Worm (Caenorhabditis elegans) whole organism, L1 larva: ENCODE results near the gene F17C11.2.
A peak's percentile ranks its signal among the peaks of the same experiment; 100 is the strongest.

Experiments used
- C04F5.9 ChIP-seq: sonication (generic microtip); optimal IDR thresholded peaks from 2 replicates; lab custom pipeline; 2016; ENCODE audit warnings: missing genetic modification characterization, missing compliant biosample characterization
- Y116A8C.19 ChIP-seq: sonication (generic microtip); optimal IDR thresholded peaks from 2 replicates; lab custom pipeline; 2016; ENCODE audit warnings: missing compliant biosample characterization, missing genetic modification characterization, borderline replicate concordance
- ceh-63 ChIP-seq: fragments of 200-800 bp; sonication (Bioruptor generic); optimal IDR thresholded peaks from 2 replicates; lab custom pipeline; 2018; ENCODE audit warnings: mild to moderate bottlenecking, missing genetic modification characterization, missing compliant biosample characterization
- ceh-8 ChIP-seq: fragments of 200-800 bp; sonication (Bioruptor generic); optimal IDR thresholded peaks from 2 replicates; lab custom pipeline; 2018; ENCODE audit warnings: mild to moderate bottlenecking, missing genetic modification characterization, moderate library complexity, missing compliant biosample characterization
- ceh-88 ChIP-seq: fragments of 200-800 bp; sonication (Bioruptor generic); IDR thresholded peaks from 2 replicates; pipeline ENCODE4 v1.3.6; 2022; ENCODE audit warnings: missing genetic modification characterization, missing compliant biosample characterization
- efl-1 ChIP-seq, 4 experiments: fragments of 150-350 bp; optimal IDR thresholded peaks in 3 of 4; peaks in 1 of 4; 1 replicate in 1 of 4; 2 replicates in 3 of 4; lab custom pipeline; 2014; ENCODE audit warnings: missing biosample characterization in 2 of 4, missing genetic modification characterization in 2 of 4, missing genetic modification reagents in 2 of 4
- egl-27 ChIP-seq, 2 experiments: fragments of 150-350 bp in 1 of 2; sonication (generic microtip); optimal IDR thresholded peaks; 3 replicates each; lab custom pipeline; 2017 to 2018; ENCODE audit warnings: missing biosample characterization in 2 of 2, missing genetic modification characterization in 2 of 2, missing genetic modification reagents in 2 of 2
- ets-5 ChIP-seq: fragments of 200-800 bp; sonication (Bioruptor generic); IDR thresholded peaks from 2 replicates; pipeline ENCODE4 v1.3.6; 2022; ENCODE audit warnings: missing genetic modification characterization, missing compliant biosample characterization
- fkh-8 ChIP-seq: sonication (generic microtip); optimal IDR thresholded peaks from 2 replicates; lab custom pipeline; 2016; ENCODE audit warnings: mild to moderate bottlenecking, missing genetic modification characterization, missing compliant biosample characterization
- fos-1 ChIP-seq: fragments of 150-350 bp; optimal IDR thresholded peaks from 2 replicates; lab custom pipeline; 2014; ENCODE audit warnings: missing biosample characterization, missing genetic modification characterization
- hlh-17 ChIP-seq: fragments of 200-800 bp; sonication (Bioruptor generic); optimal IDR thresholded peaks from 2 replicates; lab custom pipeline; 2018; ENCODE audit warnings: missing genetic modification characterization, mild to moderate bottlenecking, missing compliant biosample characterization, moderate library complexity, borderline replicate concordance
- hlh-4 ChIP-seq: sonication (generic microtip); optimal IDR thresholded peaks from 2 replicates; lab custom pipeline; 2016; ENCODE audit warnings: mild to moderate bottlenecking, missing genetic modification characterization, missing compliant biosample characterization
- lin-14 ChIP-seq: fragments of 200-800 bp; sonication (Bioruptor generic); optimal IDR thresholded peaks from 2 replicates; lab custom pipeline; 2018; ENCODE audit warnings: mild to moderate bottlenecking, missing genetic modification characterization, moderate library complexity, missing compliant biosample characterization
- lin-15B ChIP-seq: fragments of 150-350 bp; sonication (generic microtip); optimal IDR thresholded peaks from 3 replicates; lab custom pipeline; 2014; ENCODE audit warnings: missing biosample characterization, missing genetic modification characterization
- lin-35 ChIP-seq, 2 experiments: fragments of 150-350 bp; optimal IDR thresholded peaks; 2 replicates each; lab custom pipeline; 2014; ENCODE audit warnings: missing biosample characterization in 2 of 2, missing genetic modification characterization in 2 of 2, missing genetic modification reagents in 2 of 2
- lin-39 ChIP-seq: fragments of 150-350 bp; optimal IDR thresholded peaks from 2 replicates; lab custom pipeline; 2014; ENCODE audit warnings: missing biosample characterization, missing genetic modification reagents, missing genetic modification characterization
- lir-3 ChIP-seq: sonication (generic microtip); optimal IDR thresholded peaks from 2 replicates; lab custom pipeline; 2016; ENCODE audit warnings: mild to moderate bottlenecking, missing genetic modification characterization, moderate library complexity, missing compliant biosample characterization; ENCODE audit not compliant: poor library complexity
- mef-2 ChIP-seq: fragments of 150-350 bp; optimal IDR thresholded peaks from 2 replicates; lab custom pipeline; 2014; ENCODE audit warnings: missing biosample characterization, missing genetic modification characterization
- mep-1 ChIP-seq: fragments of 150-350 bp; optimal IDR thresholded peaks from 2 replicates; lab custom pipeline; 2014; ENCODE audit warnings: missing biosample characterization, missing genetic modification characterization
- nhr-11 ChIP-seq: fragments of 150-350 bp; optimal IDR thresholded peaks from 2 replicates; lab custom pipeline; 2014; ENCODE audit warnings: missing biosample characterization, missing genetic modification characterization
- nhr-19 ChIP-seq: fragments of 200-800 bp; sonication (Bioruptor generic); conservative IDR thresholded peaks from 2 replicates; pipeline ENCODE4 v1.3.6; 2022; ENCODE audit warnings: missing genetic modification characterization, missing compliant biosample characterization
- nhr-20 ChIP-seq: sonication (generic microtip); optimal IDR thresholded peaks from 2 replicates; lab custom pipeline; 2016; ENCODE audit warnings: mild to moderate bottlenecking, missing genetic modification characterization, missing compliant biosample characterization
- nhr-237 ChIP-seq: fragments of 150-350 bp; optimal IDR thresholded peaks from 2 replicates; lab custom pipeline; 2014; ENCODE audit warnings: missing biosample characterization, missing genetic modification characterization
- nhr-47 ChIP-seq: sonication (generic microtip); optimal IDR thresholded peaks from 2 replicates; lab custom pipeline; 2016; ENCODE audit warnings: mild to moderate bottlenecking, missing genetic modification characterization, moderate library complexity, missing compliant biosample characterization
- nhr-71 ChIP-seq: sonication (generic microtip); optimal IDR thresholded peaks from 2 replicates; lab custom pipeline; 2016; ENCODE audit warnings: mild to moderate bottlenecking, missing genetic modification characterization, moderate library complexity, missing compliant biosample characterization
- nhr-85 ChIP-seq: sonication (generic microtip); peaks from one replicate; lab custom pipeline; 2016; ENCODE audit warnings: missing genetic modification characterization, inconsistent platforms, missing compliant biosample characterization
- nhr-90 ChIP-seq: sonication (generic microtip); optimal IDR thresholded peaks from 2 replicates; lab custom pipeline; 2016; ENCODE audit warnings: mild to moderate bottlenecking, missing genetic modification characterization, missing compliant biosample characterization; ENCODE audit not compliant: poor library complexity
- pag-3 ChIP-seq: sonication (generic microtip); optimal IDR thresholded peaks from 2 replicates; lab custom pipeline; 2017; ENCODE audit warnings: missing genetic modification characterization, mild to moderate bottlenecking, missing compliant biosample characterization, antibody characterized with exemption, borderline replicate concordance; ENCODE audit not compliant: insufficient read depth
- skn-1 ChIP-seq: fragments of 150-350 bp; optimal IDR thresholded peaks from 2 replicates; lab custom pipeline; 2014; ENCODE audit warnings: missing biosample characterization, missing genetic modification characterization
- snu-23 ChIP-seq: sonication (generic microtip); optimal IDR thresholded peaks from 2 replicates; lab custom pipeline; 2016; ENCODE audit warnings: missing genetic modification characterization, missing compliant biosample characterization
- sup-37 ChIP-seq: fragments of 200-800 bp; sonication (Bioruptor generic); optimal IDR thresholded peaks from 2 replicates; lab custom pipeline; 2018; ENCODE audit warnings: mild to moderate bottlenecking, missing genetic modification characterization, missing compliant biosample characterization
- tlp-1 ChIP-seq: fragments of 150-350 bp; optimal IDR thresholded peaks from 2 replicates; lab custom pipeline; 2014; ENCODE audit warnings: missing biosample characterization, missing genetic modification characterization
- unc-130 ChIP-seq: fragments of 150-350 bp; optimal IDR thresholded peaks from 2 replicates; lab custom pipeline; 2017; ENCODE audit warnings: missing biosample characterization, missing genetic modification characterization, inconsistent platforms
- unc-30 ChIP-seq: sonication (generic microtip); optimal IDR thresholded peaks from 2 replicates; lab custom pipeline; 2017; ENCODE audit warnings: missing biosample characterization, missing genetic modification characterization
- unc-62 ChIP-seq: fragments of 150-350 bp; optimal IDR thresholded peaks from 2 replicates; lab custom pipeline; 2014; ENCODE audit warnings: missing biosample characterization, missing genetic modification reagents, missing genetic modification characterization
- unc-86 ChIP-seq: sonication (generic microtip); optimal IDR thresholded peaks from 2 replicates; lab custom pipeline; 2016; ENCODE audit warnings: missing genetic modification characterization, missing compliant biosample characterization
- unc-98 ChIP-seq: fragments of 200-800 bp; sonication (Bioruptor generic); IDR thresholded peaks from 2 replicates; pipeline ENCODE4 v1.3.6; 2022; ENCODE audit warnings: missing genetic modification characterization, missing compliant biosample characterization
- xbp-1 ChIP-seq: sonication (generic microtip); optimal IDR thresholded peaks from 2 replicates; lab custom pipeline; 2016; ENCODE audit warnings: missing genetic modification characterization, missing compliant biosample characterization
- ztf-11 ChIP-seq, 2 experiments: sonication (generic microtip); optimal IDR thresholded peaks; 2 replicates each; lab custom pipeline; 2016 to 2017; ENCODE audit warnings: missing genetic modification characterization in 2 of 2, missing biosample characterization in 1 of 2, missing compliant biosample characterization in 1 of 2
- ztf-4 ChIP-seq: fragments of 150-350 bp; optimal IDR thresholded peaks from 2 replicates; lab custom pipeline; 2014; ENCODE audit warnings: missing biosample characterization, missing genetic modification characterization

F17C11.2 gene

DNA sequence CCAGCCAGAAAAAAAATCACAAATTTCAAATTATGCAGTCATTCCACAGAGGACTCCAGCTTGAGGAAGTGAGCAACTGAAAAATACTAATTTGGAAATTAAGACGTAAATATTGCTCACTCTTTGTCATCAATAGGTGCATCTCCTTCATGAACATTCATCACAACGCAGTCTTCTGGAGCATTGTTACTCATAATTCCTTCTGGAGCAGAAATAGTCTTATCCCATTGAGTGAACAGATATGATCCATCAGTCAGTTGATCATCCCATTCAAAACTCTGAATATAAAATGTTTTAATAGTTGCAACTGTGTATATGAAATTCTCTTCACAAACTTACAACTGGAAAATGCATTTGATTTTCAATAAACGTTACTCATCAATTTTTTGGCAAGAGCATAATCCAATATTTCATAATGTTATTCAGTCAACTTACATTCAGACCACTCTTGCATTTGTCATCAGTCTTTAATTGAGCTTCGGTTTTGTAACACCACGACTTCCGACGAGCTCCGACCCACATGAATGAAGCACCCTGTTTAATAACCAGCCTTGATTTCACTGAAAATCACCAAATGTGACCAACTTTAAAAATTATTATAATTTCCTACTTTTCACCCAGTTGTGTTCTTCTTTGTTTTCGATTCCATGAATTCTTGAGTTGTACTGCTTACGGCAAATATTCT lies 5.6 kb downstream of the F17C11.2 start:
- TF ChIP-seq unc-30 (tag; lab: Kevin White, UChicago) (no peak), egl-27 (tag; optimal IDR thresholded peaks at IDR 0.05; lab: Kevin White, UChicago) (no peak), lin-35 (GFP tag; optimal IDR thresholded peaks at IDR 0.05; lab: Kevin White, UChicago) (peak in 1 of 2 experiments; percentile 19), hlh-17 (no peak), lin-15B (no peak), sup-37 (no peak), unc-62 (GFP tag; lab: Kevin White, UChicago) (no peak), nhr-19 (GFP tag; lab: Robert Waterston, UW) (0 out of 2 replicates have a peak, but pooled peaks have one; percentile 20), nhr-71 (tag; lab: Kevin White, UChicago) (peak; percentile 67), fos-1 (no peak), nhr-11 (no peak), ceh-88 (GFP tag; lab: Robert Waterston, UW) (0 out of 2 replicates have a peak, but pooled peaks have one; percentile 21), xbp-1 (peak; percentile 4), mef-2 (no peak), unc-130 (tag; lab: Kevin White, UChicago) (no peak), efl-1 (optimal IDR thresholded peaks at IDR 0.05; lab: Kevin White, UChicago) (peak in 1 of 2 experiments; percentile 4), efl-1 (GFP tag; optimal IDR thresholded peaks at IDR 0.05 in 1 of 2; lab: Kevin White, UChicago) (peak in 1 of 2 experiments; percentile 80), ets-5 (no peak), nhr-85 (tag; lab: Kevin White, UChicago) (peak; percentile 51), nhr-47 (tag; lab: Kevin White, UChicago) (peak; percentile 47), lir-3 (tag; lab: Kevin White, UChicago) (peak; percentile 50), nhr-237 (tag; lab: Kevin White, UChicago) (no peak), ceh-63 (GFP tag; lab: Kevin White, UChicago) (no peak), tlp-1 (tag; lab: Kevin White, UChicago) (no peak), nhr-90 (tag; lab: Kevin White, UChicago) (peak; percentile 34), nhr-20 (tag; lab: Kevin White, UChicago) (peak; percentile 41), fkh-8 (tag; lab: Kevin White, UChicago) (no peak), ztf-11 (tag; optimal IDR thresholded peaks at IDR 0.05; lab: Kevin White, UChicago) (no peak), hlh-4 (tag; lab: Kevin White, UChicago) (no peak), ztf-4 (tag; lab: Kevin White, UChicago) (peak; percentile 19), snu-23 (GFP tag; lab: Kevin White, UChicago) (peak; percentile 38)

DNA sequence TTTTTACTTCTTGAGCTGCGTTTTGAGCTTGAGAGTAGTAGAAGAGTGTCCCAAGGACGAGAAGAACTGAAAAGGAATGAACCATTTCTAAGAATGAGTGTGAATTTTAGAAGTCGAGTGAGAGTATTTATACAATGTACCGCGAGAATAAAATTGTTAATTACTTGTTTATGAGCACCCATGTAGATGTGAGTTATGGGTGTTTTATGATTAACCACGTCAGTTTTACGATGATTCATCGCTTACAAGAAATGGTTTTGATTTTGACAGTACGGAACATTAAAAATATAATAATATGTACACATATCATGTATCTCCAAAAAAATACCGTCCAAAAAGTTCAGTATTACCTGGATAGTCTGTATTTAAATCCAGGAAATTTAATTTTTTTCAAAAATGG lies 6.3 kb downstream of the F17C11.2 start, which contains the start of gene clec-221:
Gene clec-221, minus strand, starts transcription at position 101 of the 400 bp plus-strand sequence.
- TF ChIP-seq unc-98 (GFP tag; lab: Robert Waterston, UW) (no peak), nhr-71 (tag; lab: Kevin White, UChicago) (no peak), lin-14 (GFP tag; lab: Kevin White, UChicago) (no peak), Y116A8C.19 (tag; lab: Kevin White, UChicago) (no peak), lin-39 (tag; lab: Kevin White, UChicago) (no peak), unc-30 (tag; lab: Kevin White, UChicago) (no peak), C04F5.9 (tag; lab: Kevin White, UChicago) (no peak), nhr-237 (tag; lab: Kevin White, UChicago) (no peak), mep-1 (tag; lab: Kevin White, UChicago) (no peak), nhr-47 (tag; lab: Kevin White, UChicago) (no peak), pag-3 (no peak), unc-62 (GFP tag; lab: Kevin White, UChicago) (no peak), ceh-8 (GFP tag; lab: Kevin White, UChicago) (no peak), unc-86 (no peak), skn-1 (tag; lab: Kevin White, UChicago) (no peak)
